Fruit fly (Drosophila melanogaster) whole organism, embryonic: ENCODE data around the gene CG15365.

Experiments used
- Asciz ChIP-seq: fragments of 200-800 bp; sonication (Bioruptor generic); optimal IDR thresholded peaks from 2 replicates; lab custom pipeline; 2017; ENCODE audit warnings: missing biosample characterization, mild to moderate bottlenecking, missing genetic modification characterization, missing genetic modification reagents
- Atf-2 ChIP-seq: fragments of 200-800 bp; sonication (Bioruptor generic); optimal IDR thresholded peaks from 2 replicates; lab custom pipeline; 2016; ENCODE audit warnings: missing biosample characterization, missing genetic modification characterization
- CG10979 ChIP-seq: fragments of 200-800 bp; sonication (Bioruptor generic); optimal IDR thresholded peaks from 2 replicates; lab custom pipeline; 2018; ENCODE audit warnings: missing biosample characterization, mild to moderate bottlenecking, missing genetic modification characterization, moderate library complexity
- CG11695 ChIP-seq: fragments of 200-800 bp; sonication (Bioruptor generic); IDR thresholded peaks from 3 replicates; pipeline ENCODE4 v1.3.6; 2022; ENCODE audit warnings: missing biosample characterization, missing genetic modification characterization
- CG12769 ChIP-seq: fragments of 200-800 bp; sonication (Bioruptor generic); optimal IDR thresholded peaks from 2 replicates; lab custom pipeline; 2019; ENCODE audit warnings: missing biosample characterization, mild to moderate bottlenecking, missing genetic modification characterization, moderate library complexity
- CG13424 ChIP-seq: fragments of 200-800 bp; sonication (Bioruptor generic); optimal IDR thresholded peaks from 2 replicates; lab custom pipeline; 2019; ENCODE audit warnings: missing biosample characterization, mild to moderate bottlenecking, missing genetic modification characterization, moderate library complexity
- CG13775 ChIP-seq: fragments of 200-800 bp; sonication (Bioruptor generic); optimal IDR thresholded peaks from 3 replicates; lab custom pipeline; 2017; ENCODE audit warnings: missing biosample characterization, mild to moderate bottlenecking, missing genetic modification characterization
- CG14710 ChIP-seq: fragments of 200-800 bp; sonication (Bioruptor generic); optimal IDR thresholded peaks from 3 replicates; lab custom pipeline; 2019; ENCODE audit warnings: missing biosample characterization, mild to moderate bottlenecking, missing genetic modification characterization, moderate library complexity
- CG17359 ChIP-seq: fragments of 200-800 bp; sonication (Bioruptor generic); optimal IDR thresholded peaks from 3 replicates; lab custom pipeline; 2018; ENCODE audit warnings: missing biosample characterization, mild to moderate bottlenecking, missing genetic modification characterization, moderate library complexity
- CG17612 ChIP-seq: fragments of 200-800 bp; sonication (Bioruptor generic); IDR thresholded peaks from 2 replicates; pipeline ENCODE4 v1.3.6; 2022; ENCODE audit warnings: missing biosample characterization, missing genetic modification characterization
- CG18476 ChIP-seq: fragments of 200-800 bp; sonication (Bioruptor generic); optimal IDR thresholded peaks from 2 replicates; lab custom pipeline; 2016; ENCODE audit warnings: missing biosample characterization, mild to moderate bottlenecking, missing genetic modification characterization
- CG2678 ChIP-seq: fragments of 200-800 bp; sonication (Bioruptor generic); optimal IDR thresholded peaks from 3 replicates; lab custom pipeline; 2019; ENCODE audit warnings: missing biosample characterization, mild to moderate bottlenecking, missing genetic modification characterization, moderate library complexity
- CG2712 ChIP-seq: fragments of 200-800 bp; optimal IDR thresholded peaks from 3 replicates; lab custom pipeline; 2019; ENCODE audit warnings: missing biosample characterization, mild to moderate bottlenecking, missing genetic modification characterization, moderate library complexity
- CG2875 ChIP-seq: fragments of 200-800 bp; sonication (Bioruptor generic); optimal IDR thresholded peaks from 2 replicates; lab custom pipeline; 2017; ENCODE audit warnings: missing biosample characterization, mild to moderate bottlenecking, missing genetic modification characterization, missing genetic modification reagents
- CG32772 ChIP-seq: fragments of 200-800 bp; sonication (Bioruptor generic); IDR thresholded peaks from 2 replicates; pipeline ENCODE4 v1.3.6; 2022; ENCODE audit warnings: missing biosample characterization, missing genetic modification characterization
- CG4707 ChIP-seq: fragments of 200-800 bp; sonication (Bioruptor generic); optimal IDR thresholded peaks from 2 replicates; lab custom pipeline; 2018; ENCODE audit warnings: missing biosample characterization, mild to moderate bottlenecking, missing genetic modification characterization, moderate library complexity
- CG6654 ChIP-seq: fragments of 200-800 bp; sonication (Bioruptor generic); optimal IDR thresholded peaks from 2 replicates; lab custom pipeline; 2017; ENCODE audit warnings: missing biosample characterization, mild to moderate bottlenecking, missing genetic modification characterization
- CG6689 ChIP-seq: fragments of 200-800 bp; sonication (Bioruptor generic); IDR thresholded peaks from 2 replicates; pipeline ENCODE4 v1.3.6; 2022; ENCODE audit warnings: missing biosample characterization, missing genetic modification characterization
- CG7928 ChIP-seq: fragments of 200-800 bp; sonication (Bioruptor generic); optimal IDR thresholded peaks from 2 replicates; lab custom pipeline; 2017; ENCODE audit warnings: missing biosample characterization, mild to moderate bottlenecking, missing genetic modification characterization
- CG8290 ChIP-seq, 3 experiments: fragments of 200-800 bp; sonication (Bioruptor generic); optimal IDR thresholded peaks; 2 replicates each; lab custom pipeline; 2016 to 2019; ENCODE audit warnings: missing biosample characterization in 3 of 3, missing genetic modification characterization in 3 of 3, mild to moderate bottlenecking in 2 of 3, moderate library complexity in 1 of 3
- Camta ChIP-seq: fragments of 200-800 bp; sonication (Bioruptor generic); optimal IDR thresholded peaks from 2 replicates; lab custom pipeline; 2016; ENCODE audit warnings: missing biosample characterization, missing genetic modification characterization
- Chrac-16 ChIP-seq: fragments of 200-800 bp; sonication (Bioruptor generic); optimal IDR thresholded peaks from 3 replicates; lab custom pipeline; 2016; ENCODE audit warnings: missing biosample characterization, missing genetic modification characterization
- CoRest ChIP-seq: fragments of 200-800 bp; sonication (Bioruptor generic); optimal IDR thresholded peaks from 3 replicates; lab custom pipeline; 2018; ENCODE audit warnings: missing biosample characterization, mild to moderate bottlenecking, missing genetic modification characterization, moderate library complexity
- Dbx ChIP-seq: fragments of 200-800 bp; sonication (Bioruptor generic); IDR thresholded peaks from 3 replicates; pipeline ENCODE4 v1.3.6; 2022; ENCODE audit warnings: missing biosample characterization, missing genetic modification characterization
- E2f1 ChIP-seq: fragments of 200-800 bp; sonication (Bioruptor generic); IDR thresholded peaks from 2 replicates; pipeline ENCODE4 v1.3.6; 2022; ENCODE audit warnings: missing biosample characterization, missing genetic modification characterization
- H15 ChIP-seq: fragments of 200-800 bp; sonication (Bioruptor generic); IDR thresholded peaks from 3 replicates; pipeline ENCODE4 v1.3.6; 2022; ENCODE audit warnings: missing biosample characterization, missing genetic modification characterization
- Hand ChIP-seq: fragments of 200-800 bp; sonication (Bioruptor generic); optimal IDR thresholded peaks from 2 replicates; lab custom pipeline; 2017; ENCODE audit warnings: mild to moderate bottlenecking, missing biosample characterization, missing genetic modification reagents, missing genetic modification characterization
- Hr3 ChIP-seq: fragments of 200-800 bp; sonication (Bioruptor generic); optimal IDR thresholded peaks from 3 replicates; lab custom pipeline; 2016; ENCODE audit warnings: missing biosample characterization, missing genetic modification characterization
- Meics ChIP-seq: fragments of 200-800 bp; sonication (Bioruptor generic); optimal IDR thresholded peaks from 2 replicates; lab custom pipeline; 2017; ENCODE audit warnings: missing biosample characterization, mild to moderate bottlenecking, missing genetic modification characterization
- Mes4 ChIP-seq: fragments of 200-800 bp; sonication (Bioruptor generic); optimal IDR thresholded peaks from 2 replicates; lab custom pipeline; 2016; ENCODE audit warnings: missing biosample characterization, missing genetic modification characterization
- Pdp1 ChIP-seq, 2 experiments: fragments of 200-800 bp; sonication (Bioruptor generic); optimal IDR thresholded peaks; 3 replicates each; lab custom pipeline; 2016; ENCODE audit warnings: missing biosample characterization in 2 of 2, missing genetic modification characterization in 2 of 2, mild to moderate bottlenecking in 1 of 2, moderate library complexity in 1 of 2
- Usf ChIP-seq: fragments of 200-800 bp; sonication (Bioruptor generic); optimal IDR thresholded peaks from 2 replicates; lab custom pipeline; 2017; ENCODE audit warnings: missing genotype, missing biosample characterization, missing genetic modification characterization
- chif ChIP-seq, 2 experiments: fragments of 200-800 bp; sonication (Bioruptor generic); optimal IDR thresholded peaks; 3 replicates each; lab custom pipeline; 2016; ENCODE audit warnings: missing biosample characterization in 2 of 2, missing genetic modification characterization in 2 of 2
- dmrt11E ChIP-seq: fragments of 200-800 bp; sonication (Bioruptor generic); optimal IDR thresholded peaks from 3 replicates; lab custom pipeline; 2018; ENCODE audit warnings: missing biosample characterization, mild to moderate bottlenecking, missing genetic modification characterization, moderate library complexity
- eve ChIP-seq, 2 experiments: fragments of >200 bp; optimal IDR thresholded peaks; 2 replicates each; lab custom pipeline; 2017; ENCODE audit warnings: missing biosample characterization in 2 of 2, missing genetic modification characterization in 2 of 2
- ewg ChIP-seq: fragments of 200-800 bp; sonication (Bioruptor generic); optimal IDR thresholded peaks from 3 replicates; lab custom pipeline; 2017; ENCODE audit warnings: mild to moderate bottlenecking, missing biosample characterization, missing genetic modification reagents, missing genetic modification characterization
- gcm ChIP-seq: fragments of 200-800 bp; sonication (Bioruptor generic); optimal IDR thresholded peaks from 2 replicates; lab custom pipeline; 2019; ENCODE audit warnings: missing biosample characterization, mild to moderate bottlenecking, missing genetic modification characterization, moderate library complexity
- gsb-n ChIP-seq: fragments of 200-800 bp; sonication (Bioruptor generic); optimal IDR thresholded peaks from 3 replicates; lab custom pipeline; 2018; ENCODE audit warnings: missing biosample characterization, mild to moderate bottlenecking, missing genetic modification characterization
- lola ChIP-seq, 3 experiments: fragments of >200 bp in 2 of 3; fragments of 200-800 bp in 1 of 3; sonication (Bioruptor generic) in 1 of 3; optimal IDR thresholded peaks; 2 replicates each; lab custom pipeline; 2017 to 2019; ENCODE audit warnings: missing biosample characterization in 3 of 3, missing genetic modification characterization in 3 of 3, mild to moderate bottlenecking in 1 of 3, moderate library complexity in 1 of 3
- luna ChIP-seq: fragments of 200-800 bp; sonication (Bioruptor generic); optimal IDR thresholded peaks from 2 replicates; lab custom pipeline; 2016; ENCODE audit warnings: missing biosample characterization, missing genetic modification characterization
- nerfin-1 ChIP-seq: fragments of 200-800 bp; sonication (Bioruptor generic); optimal IDR thresholded peaks from 3 replicates; lab custom pipeline; 2019; ENCODE audit warnings: missing biosample characterization, mild to moderate bottlenecking, missing genetic modification characterization, moderate library complexity
- pan ChIP-seq, 4 experiments: fragments of >200 bp in 3 of 4; fragments of 200-800 bp in 1 of 4; sonication (Bioruptor generic) in 1 of 4; optimal IDR thresholded peaks in 3 of 4; IDR thresholded peaks in 1 of 4; 2 replicates each; pipeline versions ENCODE4 v1.3.6 to Lab custom; 2017 to 2022; ENCODE audit warnings: missing biosample characterization in 2 of 4, missing genetic modification characterization in 2 of 4, mixed read lengths in 1 of 4
- phol ChIP-seq: fragments of 200-800 bp; sonication (Bioruptor generic); optimal IDR thresholded peaks from 3 replicates; lab custom pipeline; 2018; ENCODE audit warnings: missing biosample characterization, mild to moderate bottlenecking, missing genetic modification characterization, moderate library complexity
- prd ChIP-seq, 3 experiments: fragments of >200 bp in 2 of 3; fragments of 200-800 bp in 1 of 3; sonication (Bioruptor generic) in 1 of 3; optimal IDR thresholded peaks in 2 of 3; IDR thresholded peaks in 1 of 3; 2 replicates in 2 of 3; 3 replicates in 1 of 3; pipeline versions ENCODE4 v1.3.6 to Lab custom; 2017 to 2022; ENCODE audit warnings: missing biosample characterization in 1 of 3, missing genetic modification characterization in 1 of 3
- sim ChIP-seq: fragments of 200-800 bp; sonication (Bioruptor generic); IDR thresholded peaks from 2 replicates; pipeline ENCODE4 v1.3.6; 2022; ENCODE audit warnings: missing biosample characterization, missing genetic modification characterization
- unpg ChIP-seq: fragments of 200-800 bp; sonication (Bioruptor generic); optimal IDR thresholded peaks from 3 replicates; lab custom pipeline; 2018; ENCODE audit warnings: missing biosample characterization, mild to moderate bottlenecking, missing genetic modification characterization, moderate library complexity

Gene CG15365

dm6 chrX:9041789-9042456 is 25.9 kb downstream of the CG15365 start (continued):
- TF ChIP-seq E2f1 (GFP tag; lab: Robert Waterston, UW) (no peak), H15 (GFP tag; lab: Robert Waterston, UW) (no peak), CG18476 (GFP tag; lab: Kevin White, UChicago) (peak; percentile 42), CG32772 (GFP tag; lab: Robert Waterston, UW) (0 out of 2 replicates have a peak, but pooled peaks have one; percentile 14), CG2678 (tag; lab: Kevin White, UChicago) (peak; percentile 62), Hand (GFP tag; lab: Kevin White, UChicago) (no peak), CG4707 (GFP tag; lab: Kevin White, UChicago) (peak; percentile 19), CG2712 (peak; percentile 71), CG13424 (tag; lab: Kevin White, UChicago) (peak; percentile 50), Atf-2 (peak; percentile 50), eve (GFP tag; optimal IDR thresholded peaks at IDR 0.05; lab: Kevin White, UChicago) (peak in 1 of 2 experiments; percentile 78), CG14710 (tag; lab: Kevin White, UChicago) (peak; percentile 57), sim (GFP tag; lab: Robert Waterston, UW) (no peak), Meics (GFP tag; lab: Kevin White, UChicago) (peak; percentile 4), CG8290 (GFP tag; optimal IDR thresholded peaks at IDR 0.05; lab: Kevin White, UChicago) (no peak), CG8290 (tag; optimal IDR thresholded peaks at IDR 0.05; lab: Kevin White, UChicago) (peak in 1 of 2 experiments; percentile 2), Mes4 (GFP tag; lab: Kevin White, UChicago) (peak; percentile 39), phol (tag; lab: Kevin White, UChicago) (peak; percentile 69), CG12769 (tag; lab: Kevin White, UChicago) (no peak), CG10979 (peak; percentile 73), CoRest (tag; lab: Kevin White, UChicago) (peak; percentile 64), CG6654 (GFP tag; lab: Kevin White, UChicago) (no peak), Chrac-16 (peak; percentile 26), CG17359 (tag; lab: Kevin White, UChicago) (peak; percentile 52), ewg (GFP tag; lab: Kevin White, UChicago) (peak; percentile 21), prd (optimal IDR thresholded peaks at IDR 0.05; lab: Kevin White, UChicago) (no peak), prd (GFP tag; IDR thresholded peaks at IDR 0.05; lab: Robert Waterston, UW) (peak; percentile 68; the same call in 2 of the 3 replicates), dmrt11E (peak; percentile 63), Usf (GFP tag; lab: Kevin White, UChicago) (peak; percentile 29), CG2875 (peak; percentile 42), Dbx (no peak), Pdp1 (GFP tag; optimal IDR thresholded peaks at IDR 0.05; lab: Kevin White, UChicago) (peak in 1 of 2 experiments; percentile 53), CG11695 (peak; percentile 57; the same call in 2 of the 3 replicates), chif (GFP tag; optimal IDR thresholded peaks at IDR 0.05; lab: Kevin White, UChicago) (peak; percentile 21 to 57), gcm (peak; percentile 2), Camta (GFP tag; lab: Kevin White, UChicago) (peak; percentile 46), Asciz (GFP tag; lab: Kevin White, UChicago) (peak; percentile 27), lola (GFP tag; optimal IDR thresholded peaks at IDR 0.05; lab: Kevin White, UChicago) (peak in 1 of 3 experiments; percentile 79), luna (GFP tag; lab: Kevin White, UChicago) (no peak), CG17612 (GFP tag; lab: Robert Waterston, UW) (no peak), unpg (peak; percentile 8), CG13775 (GFP tag; lab: Kevin White, UChicago) (peak; percentile 60), CG6689 (GFP tag; lab: Robert Waterston, UW) (peak; percentile 62), gsb-n (peak; percentile 46), nerfin-1 (tag; lab: Kevin White, UChicago) (peak; percentile 4), CG7928 (GFP tag; lab: Kevin White, UChicago) (no peak), Hr3 (GFP tag; lab: Kevin White, UChicago) (peak; percentile 49), pan (optimal IDR thresholded peaks at IDR 0.05; lab: Kevin White, UChicago) (no peak), pan (GFP tag; optimal IDR thresholded peaks at IDR 0.05 in 1 of 2, IDR thresholded peaks at IDR 0.05 in 1 of 2) (peak in 1 of 2 experiments; percentile 50)
